Fruit fly (Drosophila melanogaster): Measurements from ENCODE around the gene CG17349.

Gene CG17349

DNA sequence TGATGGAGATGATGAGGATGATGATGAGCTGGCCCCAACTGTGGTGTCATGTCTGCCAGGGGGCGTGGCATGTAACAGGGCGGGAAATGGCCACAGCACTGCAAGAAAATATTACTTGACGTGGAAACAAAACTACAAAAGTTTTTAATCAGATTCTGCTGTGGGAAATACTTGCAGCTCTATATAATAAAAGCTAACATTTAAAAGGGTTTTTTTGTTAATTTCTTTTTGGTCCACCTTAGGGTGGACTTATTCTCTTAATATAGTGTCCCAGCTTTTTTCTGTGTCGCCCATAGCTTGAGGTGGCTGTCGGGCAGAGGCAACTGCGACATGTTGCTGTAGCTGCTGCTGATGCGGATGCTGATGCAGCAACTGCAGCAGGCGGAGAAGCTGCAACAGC lies 41.6 kb upstream of the CG17349 start:
- TF ChIP-seq Vsx2 (GFP tag; optimal IDR thresholded peaks at IDR 0.05; ENCODE audit: partially characterized antibody) (no peak), ey (GFP tag; optimal IDR thresholded peaks at IDR 0.05) (peak; percentile 39), foxo (GFP tag; optimal IDR thresholded peaks at IDR 0.05) (peak in 1 of 2 experiments; percentile 57), Sp1 (GFP tag; optimal IDR thresholded peaks at IDR 0.05) (peak; percentile 49), CG9705 (GFP tag; optimal IDR thresholded peaks at IDR 0.05) (no peak), rgr (GFP tag; optimal IDR thresholded peaks at IDR 0.05) (peak; percentile 25), h (GFP tag; optimal IDR thresholded peaks at IDR 0.05) (peak; percentile 36), fru (GFP tag; optimal IDR thresholded peaks at IDR 0.05) (peak; percentile 63), HLH106 (tag; optimal IDR thresholded peaks at IDR 0.05) (peak; percentile 52), GATAd (GFP tag; optimal IDR thresholded peaks at IDR 0.05) (no peak), woc (GFP tag; optimal IDR thresholded peaks at IDR 0.05) (peak; percentile 12), br (GFP tag; optimal IDR thresholded peaks at IDR 0.05) (peak; percentile 41), Mio (GFP tag; optimal IDR thresholded peaks at IDR 0.05) (no peak), sage (GFP tag; optimal IDR thresholded peaks at IDR 0.05) (peak; percentile 4)

dm6 chr2L:19333972-19334371 lies 36.3 kb upstream of the CG17349 start:
- no peak for TF ChIP-seq Hr78 (GFP tag; optimal IDR thresholded peaks at IDR 0.05)
- TF ChIP-seq foxo (GFP tag; optimal IDR thresholded peaks at IDR 0.05) = no peak
- TF ChIP-seq ey (GFP tag; optimal IDR thresholded peaks at IDR 0.05) = no peak
- TF ChIP-seq Sp1 (GFP tag; optimal IDR thresholded peaks at IDR 0.05) = no peak
- TF ChIP-seq fru (GFP tag; optimal IDR thresholded peaks at IDR 0.05) = no peak
- TF ChIP-seq CG9705 (GFP tag; optimal IDR thresholded peaks at IDR 0.05) = no peak
- no peak for TF ChIP-seq Vsx2 (GFP tag; optimal IDR thresholded peaks at IDR 0.05; ENCODE audit: partially characterized antibody)
- no peak for TF ChIP-seq woc (GFP tag; optimal IDR thresholded peaks at IDR 0.05)
- TF ChIP-seq lola (GFP tag; optimal IDR thresholded peaks at IDR 0.05) = no peak
- TF ChIP-seq dl (GFP tag; optimal IDR thresholded peaks at IDR 0.05; ENCODE audit: insufficient read depth in 1 of 2, partially characterized antibody in 2 of 2) = no peak

DNA sequence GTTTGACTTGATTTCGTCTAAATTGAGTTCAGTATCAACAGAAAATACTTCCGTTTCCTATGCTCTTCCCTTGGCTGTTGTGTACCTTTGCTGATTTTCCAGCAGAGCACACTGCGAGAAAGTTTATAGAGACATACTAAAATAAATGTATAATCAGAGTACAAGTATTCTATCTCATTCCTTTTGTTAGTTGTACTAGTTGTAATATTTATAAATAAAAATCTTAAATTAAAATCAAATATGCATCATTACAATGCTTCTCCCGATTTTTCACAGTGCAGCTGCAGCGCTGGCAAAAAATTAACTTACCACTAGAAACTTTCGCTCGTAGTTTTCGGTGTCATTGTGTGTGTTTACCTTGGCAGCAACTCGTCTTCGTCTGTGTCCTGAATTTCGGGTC lies 35.2 kb upstream of the CG17349 start:
- TF ChIP-seq HLH106 (tag; optimal IDR thresholded peaks at IDR 0.05) (no peak), Hnf4 (GFP tag; optimal IDR thresholded peaks at IDR 0.05) (no peak), sv (GFP tag; optimal IDR thresholded peaks at IDR 0.05) (peak; percentile 18), usp (GFP tag; optimal IDR thresholded peaks at IDR 0.05) (no peak), N (GFP tag; optimal IDR thresholded peaks at IDR 0.05) (no peak), Rel (GFP tag; optimal IDR thresholded peaks at IDR 0.05) (no peak), Rel (tag; optimal IDR thresholded peaks at IDR 0.05) (no peak), Dif (GFP tag; optimal IDR thresholded peaks at IDR 0.05; ENCODE audit: partially characterized antibody) (no peak), CrebA (GFP tag; optimal IDR thresholded peaks at IDR 0.05; ENCODE audit: borderline replicate concordance) (no peak)

- TF ChIP-seq CG9705 (GFP tag; optimal IDR thresholded peaks at IDR 0.05) (no peak), Dfd (GFP tag; optimal IDR thresholded peaks at IDR 0.05) (no peak), woc (GFP tag; optimal IDR thresholded peaks at IDR 0.05) (no peak), Dif (GFP tag; optimal IDR thresholded peaks at IDR 0.05; ENCODE audit: partially characterized antibody) (no peak), CrebA (GFP tag; optimal IDR thresholded peaks at IDR 0.05; ENCODE audit: borderline replicate concordance) (no peak), dl (GFP tag; optimal IDR thresholded peaks at IDR 0.05; ENCODE audit: insufficient read depth in 1 of 2, partially characterized antibody in 2 of 2) (no peak), foxo (GFP tag; optimal IDR thresholded peaks at IDR 0.05) (no peak), dsf (GFP tag; optimal IDR thresholded peaks at IDR 0.05; ENCODE audit: borderline replicate concordance) (no peak), ey (GFP tag; optimal IDR thresholded peaks at IDR 0.05) (no peak), brk (GFP tag; optimal IDR thresholded peaks at IDR 0.05) (no peak), Vsx2 (GFP tag; optimal IDR thresholded peaks at IDR 0.05; ENCODE audit: partially characterized antibody) (no peak), Hnf4 (GFP tag; optimal IDR thresholded peaks at IDR 0.05) (no peak), HLH106 (tag; optimal IDR thresholded peaks at IDR 0.05) (no peak), h (GFP tag; optimal IDR thresholded peaks at IDR 0.05) (no peak), Hr78 (GFP tag; optimal IDR thresholded peaks at IDR 0.05) (no peak), Sp1 (GFP tag; optimal IDR thresholded peaks at IDR 0.05) (no peak), fru (GFP tag; optimal IDR thresholded peaks at IDR 0.05) (no peak), CG32264 (GFP tag; optimal IDR thresholded peaks at IDR 0.05) (no peak), br (GFP tag; optimal IDR thresholded peaks at IDR 0.05) (no peak), sage (GFP tag; optimal IDR thresholded peaks at IDR 0.05) (no peak)
Measured at dm6 chr2L:19337971-19338732, 32.1 kb upstream of the CG17349 start.

DNA sequence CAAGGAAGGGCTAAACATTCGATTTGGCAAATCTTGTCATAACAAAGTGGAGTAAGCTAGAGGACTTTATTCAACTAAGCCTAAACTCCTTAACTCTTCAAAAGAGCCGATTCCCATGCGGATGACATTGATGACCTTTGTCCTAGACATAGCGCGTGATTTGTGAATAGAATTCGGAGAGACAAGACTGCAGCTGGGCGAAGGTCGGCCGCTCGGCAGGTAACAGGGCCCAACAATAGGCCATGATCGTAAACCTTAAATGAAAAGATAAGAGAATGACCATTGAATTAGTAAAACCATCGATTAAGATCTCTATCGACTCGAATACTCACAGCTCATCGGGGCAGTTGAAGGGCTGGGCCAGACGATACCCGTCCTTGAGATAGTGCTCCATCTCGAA lies 31.2 kb upstream of the CG17349 start:
- TF ChIP-seq brk (GFP tag; optimal IDR thresholded peaks at IDR 0.05) = no peak
- no peak for TF ChIP-seq jim (GFP tag; optimal IDR thresholded peaks at IDR 0.05)
- TF ChIP-seq CG9705 (GFP tag; optimal IDR thresholded peaks at IDR 0.05) = no peak
- no peak for TF ChIP-seq pan (optimal IDR thresholded peaks at IDR 0.05)
- TF ChIP-seq foxo (GFP tag; optimal IDR thresholded peaks at IDR 0.05) = no peak
- no peak for TF ChIP-seq rgr (GFP tag; optimal IDR thresholded peaks at IDR 0.05)
